Worm (Caenorhabditis elegans): ENCODE data around the gene rps-12.

The rps-12 gene

DNA sequence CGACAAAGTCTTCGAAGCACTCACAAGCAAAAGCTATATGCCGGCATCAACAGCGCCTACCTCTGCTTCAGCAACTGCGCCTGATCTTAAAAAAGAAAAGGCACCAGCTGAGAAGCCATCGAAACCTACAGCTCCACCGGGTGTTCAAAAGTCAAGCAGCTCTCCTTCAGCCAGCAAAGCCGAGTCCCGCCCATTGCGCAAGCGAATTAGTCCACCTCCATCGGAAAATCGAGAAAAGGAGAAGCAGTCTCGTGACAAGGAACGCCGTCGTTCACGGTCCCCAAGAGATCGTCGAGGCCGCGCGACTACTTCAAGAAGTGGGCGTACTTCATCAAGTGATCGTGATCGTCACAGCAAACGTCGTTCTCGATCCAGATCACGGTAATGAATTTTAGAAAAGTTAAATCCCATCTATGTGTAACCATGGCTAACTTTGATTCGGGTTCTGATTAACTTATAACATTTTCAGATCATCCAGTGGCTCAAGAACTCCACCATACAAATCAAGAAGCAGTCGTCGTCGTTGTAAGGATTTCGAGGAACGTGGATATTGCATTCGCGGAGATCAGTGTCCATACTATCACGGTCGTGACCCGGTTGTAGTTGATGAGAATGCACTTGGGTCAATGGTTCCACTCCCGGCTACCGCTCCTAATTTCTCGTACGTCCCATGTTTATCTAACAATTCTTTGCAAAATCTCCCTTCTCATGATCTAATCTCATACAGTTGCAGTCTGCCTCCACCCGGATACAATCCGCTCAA lies 33.0 kb downstream of the rps-12 start:
- TF ChIP-seq unc-120 (tag; optimal IDR thresholded peaks at IDR 0.05; ENCODE audit: poor library complexity, severe bottlenecking) (no peak), nhr-237 (tag; optimal IDR thresholded peaks at IDR 0.05) (no peak), elt-3 (tag; optimal IDR thresholded peaks at IDR 0.05) (no peak)

DNA sequence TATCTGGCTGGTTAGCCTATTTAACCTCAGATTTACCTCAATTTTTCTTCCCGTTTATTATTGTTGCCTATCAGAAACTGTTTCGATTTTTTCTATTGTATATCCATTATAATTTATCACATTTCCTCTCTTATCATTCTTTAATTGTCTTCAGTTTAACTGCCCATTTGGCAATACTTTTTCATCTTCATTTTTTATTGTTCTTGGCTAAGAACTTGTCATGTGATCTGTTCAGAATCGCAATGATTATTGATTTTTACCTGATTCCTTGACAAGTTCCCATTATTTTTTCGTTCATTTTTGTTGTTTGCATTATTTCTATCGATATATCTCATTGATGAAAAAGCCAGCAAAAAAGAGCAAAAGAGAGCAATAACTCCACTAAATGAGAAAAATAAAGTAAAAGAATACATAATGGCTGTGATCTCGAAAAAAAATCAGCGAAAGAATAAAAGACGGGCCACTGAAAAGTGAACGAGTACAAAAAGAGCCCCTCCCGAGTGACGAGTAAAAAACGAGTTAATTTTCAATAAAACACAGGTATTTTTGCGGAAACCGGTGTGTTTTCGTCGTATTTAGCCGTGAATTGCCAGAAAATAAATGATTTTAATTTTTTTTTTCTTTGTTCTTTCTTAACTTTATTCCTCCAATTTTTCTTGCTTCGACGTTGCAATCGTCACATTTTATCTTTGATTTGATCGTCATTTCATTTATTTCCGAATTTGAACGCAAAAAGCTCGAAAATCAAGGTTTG lies 35.3 kb downstream of the rps-12 start, which contains the start of gene arf-1:
arf-1 (plus strand) TSS at position 657 of the 754 bp plus-strand sequence.
- no peak for TF ChIP-seq unc-120 (tag; optimal IDR thresholded peaks at IDR 0.05; ENCODE audit: poor library complexity, severe bottlenecking)
- no peak for TF ChIP-seq unc-62 (GFP tag; optimal IDR thresholded peaks at IDR 0.05)
- no peak for TF ChIP-seq sem-2 (GFP tag; optimal IDR thresholded peaks at IDR 0.05)
- no peak for TF ChIP-seq M03D4.4 (tag; optimal IDR thresholded peaks at IDR 0.05)
- no peak for TF ChIP-seq ceh-39 (tag; optimal IDR thresholded peaks at IDR 0.05)
- TF ChIP-seq snpc-4 (tag; optimal IDR thresholded peaks at IDR 0.05) = no peak
- no peak for TF ChIP-seq elt-1 (tag; optimal IDR thresholded peaks at IDR 0.05; ENCODE audit: borderline replicate concordance, insufficient read depth)
- TF ChIP-seq ceh-83 (GFP tag; optimal IDR thresholded peaks at IDR 0.05) = no peak
- no peak for TF ChIP-seq lin-32 (GFP tag; optimal IDR thresholded peaks at IDR 0.05)
- TF ChIP-seq elt-3 (tag; optimal IDR thresholded peaks at IDR 0.05) = no peak
- no peak for TF ChIP-seq nhr-12 (tag; optimal IDR thresholded peaks at IDR 0.05)
- no peak for TF ChIP-seq ces-1 (GFP tag; optimal IDR thresholded peaks at IDR 0.05)
- no peak for TF ChIP-seq blmp-1 (tag; optimal IDR thresholded peaks at IDR 0.05)
- no peak for TF ChIP-seq cnd-1 (tag; optimal IDR thresholded peaks at IDR 0.05)
- TF ChIP-seq ceh-43 (GFP tag; optimal IDR thresholded peaks at IDR 0.05) = no peak
- TF ChIP-seq mls-2 (tag; optimal IDR thresholded peaks at IDR 0.05) = no peak
- TF ChIP-seq tbx-8 (GFP tag; optimal IDR thresholded peaks at IDR 0.05) = no peak
- no peak for TF ChIP-seq sptf-1 (tag; optimal IDR thresholded peaks at IDR 0.05)
- no peak for TF ChIP-seq pha-4 (tag; optimal IDR thresholded peaks at IDR 0.05)
- no peak for TF ChIP-seq zip-8 (tag; optimal IDR thresholded peaks at IDR 0.05)

ce11 chrIII:5714984-5715454 lies 35.9 kb downstream of the rps-12 start:
- TF ChIP-seq zip-8 (tag; optimal IDR thresholded peaks at IDR 0.05) = no peak
- no peak for TF ChIP-seq mls-2 (tag; optimal IDR thresholded peaks at IDR 0.05)
- TF ChIP-seq ceh-83 (GFP tag; optimal IDR thresholded peaks at IDR 0.05) = no peak
- no peak for TF ChIP-seq nhr-12 (tag; optimal IDR thresholded peaks at IDR 0.05)
- no peak for TF ChIP-seq ham-2 (GFP tag; optimal IDR thresholded peaks at IDR 0.05)
- no peak for TF ChIP-seq snpc-4 (tag; optimal IDR thresholded peaks at IDR 0.05)
- TF ChIP-seq ceh-43 (GFP tag; optimal IDR thresholded peaks at IDR 0.05) = no peak
- TF ChIP-seq mab-5 (tag; optimal IDR thresholded peaks at IDR 0.05) = no peak
- TF ChIP-seq drap-1 (GFP tag; optimal IDR thresholded peaks at IDR 0.05) = no peak
- TF ChIP-seq elt-3 (tag; optimal IDR thresholded peaks at IDR 0.05) = no peak
- no peak for TF ChIP-seq blmp-1 (tag; optimal IDR thresholded peaks at IDR 0.05)
- no peak for TF ChIP-seq lsy-2 (tag; optimal IDR thresholded peaks at IDR 0.05)
- no peak for TF ChIP-seq ceh-39 (tag; optimal IDR thresholded peaks at IDR 0.05)

DNA sequence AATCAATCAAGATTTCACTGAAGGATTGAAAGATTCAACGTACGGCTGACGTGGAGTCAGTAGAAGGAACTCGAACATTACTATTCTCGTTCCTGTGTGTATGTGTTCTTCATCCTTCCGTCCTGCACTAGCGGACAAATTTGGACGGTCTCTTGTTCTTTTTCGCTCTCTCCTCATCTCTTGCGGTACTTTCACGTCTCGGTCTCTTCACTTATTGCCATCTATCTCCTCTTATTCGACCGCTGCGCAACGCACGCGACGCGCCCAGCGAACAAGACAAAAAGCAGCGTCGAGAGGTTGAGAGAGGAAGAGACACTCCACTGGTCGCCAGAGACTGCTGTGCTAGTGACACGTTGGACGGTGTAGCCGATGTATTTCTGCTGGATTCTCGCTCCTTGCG lies 36.4 kb downstream of the rps-12 start:
- peak; percentile 86 for TF ChIP-seq unc-120 (tag; optimal IDR thresholded peaks at IDR 0.05; ENCODE audit: poor library complexity, severe bottlenecking)
- peak; percentile 54 for TF ChIP-seq nhr-237 (tag; optimal IDR thresholded peaks at IDR 0.05)
- TF ChIP-seq sptf-1 (tag; optimal IDR thresholded peaks at IDR 0.05) = peak; percentile 30
- TF ChIP-seq mep-1 (tag; optimal IDR thresholded peaks at IDR 0.05) = peak; percentile 88
- TF ChIP-seq lin-32 (GFP tag; optimal IDR thresholded peaks at IDR 0.05) = no peak
- TF ChIP-seq drap-1 (GFP tag; optimal IDR thresholded peaks at IDR 0.05) = peak; percentile 38
- peak; percentile 3 for TF ChIP-seq nhr-2 (tag; optimal IDR thresholded peaks at IDR 0.05)
- no peak for TF ChIP-seq cnd-1 (tag; optimal IDR thresholded peaks at IDR 0.05)
- peak; percentile 91 for TF ChIP-seq ham-2 (GFP tag; optimal IDR thresholded peaks at IDR 0.05)
- TF ChIP-seq nhr-28 (tag; optimal IDR thresholded peaks at IDR 0.05) = no peak
- no peak for TF ChIP-seq tbx-8 (GFP tag; optimal IDR thresholded peaks at IDR 0.05)
- TF ChIP-seq bed-3 (GFP tag; optimal IDR thresholded peaks at IDR 0.05) = no peak
- TF ChIP-seq ceh-43 (GFP tag; optimal IDR thresholded peaks at IDR 0.05) = no peak
- TF ChIP-seq mls-2 (tag; optimal IDR thresholded peaks at IDR 0.05) = peak; percentile 33
- peak; percentile 40 for TF ChIP-seq ztf-11 (tag; optimal IDR thresholded peaks at IDR 0.05)
- no peak for TF ChIP-seq mab-5 (tag; optimal IDR thresholded peaks at IDR 0.05)
- TF ChIP-seq nhr-12 (tag; optimal IDR thresholded peaks at IDR 0.05) = no peak
- TF ChIP-seq ceh-83 (GFP tag; optimal IDR thresholded peaks at IDR 0.05) = no peak
- TF ChIP-seq lsy-2 (tag; optimal IDR thresholded peaks at IDR 0.05) = peak; percentile 53
- no peak for TF ChIP-seq sem-2 (GFP tag; optimal IDR thresholded peaks at IDR 0.05)
- TF ChIP-seq zip-8 (tag; optimal IDR thresholded peaks at IDR 0.05) = peak; percentile 25
- no peak for TF ChIP-seq nhr-76 (tag; optimal IDR thresholded peaks at IDR 0.05)
- TF ChIP-seq M03D4.4 (tag; optimal IDR thresholded peaks at IDR 0.05) = no peak
- no peak for TF ChIP-seq snpc-4 (tag; optimal IDR thresholded peaks at IDR 0.05)
- no peak for TF ChIP-seq unc-39 (tag; optimal IDR thresholded peaks at IDR 0.05)
- peak; percentile 68 for TF ChIP-seq unc-62 (GFP tag; optimal IDR thresholded peaks at IDR 0.05)
- peak; percentile 41 for TF ChIP-seq elt-1 (tag; optimal IDR thresholded peaks at IDR 0.05; ENCODE audit: borderline replicate concordance, insufficient read depth)
- TF ChIP-seq flh-1 (GFP tag; optimal IDR thresholded peaks at IDR 0.05) = no peak
- peak; percentile 80 for TF ChIP-seq ces-1 (GFP tag; optimal IDR thresholded peaks at IDR 0.05)
- no peak for TF ChIP-seq blmp-1 (tag; optimal IDR thresholded peaks at IDR 0.05)
- TF ChIP-seq ceh-39 (tag; optimal IDR thresholded peaks at IDR 0.05) = peak; percentile 48
- TF ChIP-seq lin-13 (tag; optimal IDR thresholded peaks at IDR 0.05) = peak; percentile 50
- peak; percentile 42 for TF ChIP-seq hlh-1 (tag; optimal IDR thresholded peaks at IDR 0.05)
- peak; percentile 78 for TF ChIP-seq pha-4 (tag; optimal IDR thresholded peaks at IDR 0.05)
- TF ChIP-seq elt-3 (tag; optimal IDR thresholded peaks at IDR 0.05) = no peak
